Fruit fly (Drosophila melanogaster) whole organism, prepupa: Measurements from ENCODE around the gene MICU3.

Experiments used
- CG6792 ChIP-seq: fragments of 200-800 bp; sonication (Bioruptor generic); optimal IDR thresholded peaks from 3 replicates; lab custom pipeline; 2016; ENCODE audit warnings: missing biosample characterization, missing genetic modification characterization
- CG8119 ChIP-seq: fragments of 200-800 bp; sonication (Bioruptor generic); IDR thresholded peaks from 3 replicates; pipeline ENCODE4 v1.3.6; 2022; ENCODE audit warnings: missing biosample characterization, missing genetic modification characterization

DNA sequence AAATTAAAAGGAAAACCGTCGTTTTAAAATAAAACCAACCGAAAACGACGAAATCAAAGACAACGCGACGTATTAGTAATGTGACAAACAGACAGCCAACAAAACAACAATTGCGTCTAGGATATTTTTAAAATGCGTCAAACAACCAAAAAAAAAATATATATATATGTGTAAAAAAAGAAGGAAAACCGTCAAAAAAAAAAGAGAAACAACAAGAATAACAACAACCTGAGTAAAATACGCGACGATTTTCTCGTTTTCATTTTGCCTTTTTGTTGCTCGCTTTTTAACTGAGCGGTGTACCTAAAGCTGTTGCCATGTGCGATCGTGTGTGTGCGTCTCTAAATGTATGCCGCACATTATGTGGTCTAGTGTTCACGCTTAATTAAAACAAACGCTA lies 13.6 kb upstream of the MICU3 start:
- TF ChIP-seq CG8119 (GFP tag; lab: Robert Waterston, UW) (peak; percentile 61), CG6792 (no peak)
